Fruit fly (Drosophila melanogaster): ENCODE results near the gene CG31675.

- peak in 1 of 2 experiments; percentile 37 for TF ChIP-seq CTCF (optimal IDR thresholded peaks at IDR 0.05)
- TF ChIP-seq CG8478 (optimal IDR thresholded peaks at IDR 0.05) = no peak
These were observed 51.2 kb downstream of the CG31675 start, which contains the start of the genes CG43739 and sky for dm6 chr2L:20918733-20919132.

Data from S2 (cell line).